Fruit fly (Drosophila melanogaster): ENCODE measurements around the gene dmt.
A peak's percentile ranks its signal among the peaks of the same experiment; 100 is the strongest.

The dmt gene

DNA sequence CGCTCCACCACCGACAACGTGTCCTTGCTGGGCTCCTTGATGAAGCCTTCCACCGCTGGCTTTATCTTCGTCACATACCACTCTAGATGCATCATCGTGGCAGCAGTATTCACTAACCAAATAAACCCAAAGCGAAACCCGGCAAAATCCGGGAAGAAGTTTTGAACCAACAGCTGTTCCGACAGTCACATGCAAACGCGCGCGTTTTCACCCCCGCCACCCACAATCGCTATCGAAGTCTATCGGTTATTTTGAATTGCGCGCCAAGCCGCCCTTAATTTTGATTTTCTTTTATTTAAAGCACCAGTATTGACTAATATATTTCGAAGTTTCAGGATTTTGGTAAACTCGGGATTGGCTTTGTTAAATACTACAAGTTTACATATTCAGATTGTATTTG, 43.5 kb downstream of the dmt start, which contains the start of gene Tti1 (continued):
- no peak for TF ChIP-seq Jarid2 (GFP tag; optimal IDR thresholded peaks at IDR 0.05)
- TF ChIP-seq scrt (GFP tag; optimal IDR thresholded peaks at IDR 0.05): peak; percentile 34
- TF ChIP-seq Hsf (GFP tag; optimal IDR thresholded peaks at IDR 0.05): no peak
- TF ChIP-seq tna (GFP tag; IDR thresholded peaks at IDR 0.05; ENCODE audit: partially characterized antibody): peak; percentile 36; the same call in 1 of the 2 replicates
- TF ChIP-seq ci (GFP tag; IDR thresholded peaks at IDR 0.05): no peak
- 0 out of 2 replicates have a peak, but pooled peaks have one; percentile 27 for TF ChIP-seq sna (GFP tag; IDR thresholded peaks at IDR 0.05; ENCODE audit: partially characterized antibody)
- TF ChIP-seq Asciz (GFP tag; optimal IDR thresholded peaks at IDR 0.05): no peak
- TF ChIP-seq Bgb (GFP tag; IDR thresholded peaks at IDR 0.05; ENCODE audit: partially characterized antibody): peak; percentile 46; the same call in 1 of the 2 replicates
- peak; percentile 47; the same call in 1 of the 2 replicates for TF ChIP-seq amos (GFP tag; IDR thresholded peaks at IDR 0.05; ENCODE audit: partially characterized antibody)
- no peak for TF ChIP-seq az2 (GFP tag; optimal IDR thresholded peaks at IDR 0.05)
- 0 out of 3 replicates have a peak, but pooled peaks have one; percentile 48 for TF ChIP-seq CG7963 (GFP tag; IDR thresholded peaks at IDR 0.05; ENCODE audit: partially characterized antibody)
- TF ChIP-seq ash1 (GFP tag; optimal IDR thresholded peaks at IDR 0.05): no peak
- no peak for TF ChIP-seq CG12744 (GFP tag; optimal IDR thresholded peaks at IDR 0.05)
- TF ChIP-seq Doc3 (GFP tag; IDR thresholded peaks at IDR 0.05; ENCODE audit: partially characterized antibody): 0 out of 3 replicates have a peak, but pooled peaks have one; percentile 43
- TF ChIP-seq CG6791 (GFP tag; IDR thresholded peaks at IDR 0.05; ENCODE audit: partially characterized antibody): peak; percentile 61; the same call in 2 of the 3 replicates
- TF ChIP-seq E2f2 (GFP tag; IDR thresholded peaks at IDR 0.05): peak; percentile 92
- TF ChIP-seq da (GFP tag; optimal IDR thresholded peaks at IDR 0.05): no peak
- no peak for TF ChIP-seq CG30403 (GFP tag; optimal IDR thresholded peaks at IDR 0.05)
- TF ChIP-seq CG1647 (GFP tag; optimal IDR thresholded peaks at IDR 0.05): no peak
- peak; percentile 34; the same call in 1 of the 3 replicates for TF ChIP-seq CG34422 (GFP tag; IDR thresholded peaks at IDR 0.05)
- peak; percentile 77 for TF ChIP-seq crol (GFP tag; IDR thresholded peaks at IDR 0.05)
- TF ChIP-seq btn (GFP tag; optimal IDR thresholded peaks at IDR 0.05): no peak
- TF ChIP-seq CG12219 (GFP tag; optimal IDR thresholded peaks at IDR 0.05): no peak
- peak; percentile 84 for TF ChIP-seq MBD-R2 (GFP tag; IDR thresholded peaks at IDR 0.05)
- no peak for TF ChIP-seq nerfin-2 (GFP tag; IDR thresholded peaks at IDR 0.05; ENCODE audit: partially characterized antibody)
- TF ChIP-seq CG9876 (GFP tag; optimal IDR thresholded peaks at IDR 0.05): no peak
- no peak for TF ChIP-seq CG4282 (GFP tag; optimal IDR thresholded peaks at IDR 0.05)
- TF ChIP-seq CG11560 (tag; IDR thresholded peaks at IDR 0.05): no peak
- 0 out of 2 replicates have a peak, but pooled peaks have one; percentile 14 for TF ChIP-seq CG2129 (GFP tag; IDR thresholded peaks at IDR 0.05; ENCODE audit: partially characterized antibody)
- no peak for TF ChIP-seq Vsx1 (GFP tag; optimal IDR thresholded peaks at IDR 0.05)
- no peak for TF ChIP-seq lov (optimal IDR thresholded peaks at IDR 0.05)
- TF ChIP-seq lov (GFP tag; IDR thresholded peaks at IDR 0.05): no peak
- no peak for TF ChIP-seq NC2β (GFP tag; optimal IDR thresholded peaks at IDR 0.05)
- TF ChIP-seq CG11085 (GFP tag; IDR thresholded peaks at IDR 0.05): peak; percentile 9; the same call in 1 of the 2 replicates
- no peak for TF ChIP-seq Drgx (GFP tag; IDR thresholded peaks at IDR 0.05)
- 0 out of 4 replicates have a peak, but pooled peaks have one; percentile 56 for TF ChIP-seq chinmo (GFP tag; IDR thresholded peaks at IDR 0.05; ENCODE audit: partially characterized antibody)
- no peak for TF ChIP-seq wdn (GFP tag; IDR thresholded peaks at IDR 0.05)
- TF ChIP-seq Sin3A (optimal IDR thresholded peaks at IDR 0.05): peak; percentile 26
- no peak for TF ChIP-seq GATAe (GFP tag; conservative IDR thresholded peaks at IDR 0.05)
- peak; percentile 52; the same call in 1 of the 3 replicates for TF ChIP-seq Opbp (GFP tag; IDR thresholded peaks at IDR 0.05; ENCODE audit: partially characterized antibody)

DNA sequence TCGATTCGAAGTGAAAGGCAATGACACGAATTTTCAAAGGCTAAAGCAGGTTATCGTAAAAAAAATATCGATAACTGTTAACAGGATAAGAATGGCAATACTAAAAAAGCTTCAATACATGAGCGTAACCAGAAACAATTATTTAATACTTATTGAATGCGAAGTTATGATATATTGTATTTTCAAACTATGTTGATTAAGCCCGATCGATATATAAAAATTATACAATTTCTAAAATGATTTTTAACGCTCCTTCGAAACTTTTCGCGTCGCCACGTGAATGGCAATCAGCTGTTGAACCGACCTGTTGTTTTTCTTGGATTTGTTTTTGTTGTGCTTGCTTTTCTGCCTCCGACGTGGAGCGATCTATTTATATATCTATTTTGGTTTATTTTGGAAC, 45.2 kb downstream of the dmt start, which contains the start of the genes Alg12 and Rpt3R:
Alg12 (plus strand) TSS at position 305 of the 400 bp plus-strand sequence.
Rpt3R (minus strand) TSS at position 324 of the 400 bp plus-strand sequence.
- TF ChIP-seq pzg (GFP tag; optimal IDR thresholded peaks at IDR 0.05) (peak; percentile 38), CHES-1-like (GFP tag; optimal IDR thresholded peaks at IDR 0.05) (no peak), CG16813 (GFP tag; IDR thresholded peaks at IDR 0.05; ENCODE audit: partially characterized antibody) (peak; percentile 48; the same call in 2 of the 3 replicates), Nf-YB (GFP tag; optimal IDR thresholded peaks at IDR 0.05) (no peak), CG11696 (GFP tag; IDR thresholded peaks at IDR 0.05) (no peak), CG14710 (tag; optimal IDR thresholded peaks at IDR 0.05) (peak; percentile 39), CG4707 (GFP tag; optimal IDR thresholded peaks at IDR 0.05) (no peak), Stat92E (GFP tag; optimal IDR thresholded peaks at IDR 0.05) (no peak), h (optimal IDR thresholded peaks at IDR 0.05) (no peak), CG30020 (tag; optimal IDR thresholded peaks at IDR 0.05) (no peak), Sin3A (optimal IDR thresholded peaks at IDR 0.05) (peak; percentile 22), CG11504 (tag; optimal IDR thresholded peaks at IDR 0.05) (no peak), MBD-R2 (GFP tag; IDR thresholded peaks at IDR 0.05) (peak; percentile 72)
